Fruit fly (Drosophila melanogaster) whole organism, embryonic: ENCODE data around the gene Miox.

Experiments
- Antp ChIP-seq: fragments of 200-800 bp; sonication (Bioruptor generic); optimal IDR thresholded peaks from 3 replicates; lab custom pipeline; 2016; ENCODE audit warnings: missing biosample characterization, missing genetic modification characterization
- CG10147 ChIP-seq: fragments of 200-800 bp; sonication (Bioruptor generic); optimal IDR thresholded peaks from 2 replicates; lab custom pipeline; 2019; ENCODE audit warnings: missing biosample characterization, mild to moderate bottlenecking, missing genetic modification characterization, moderate library complexity
- CG11560 ChIP-seq: fragments of 200-800 bp; sonication (Bioruptor generic); IDR thresholded peaks from 3 replicates; pipeline ENCODE4 v1.3.6; 2022; ENCODE audit warnings: missing biosample characterization, missing genetic modification characterization
- CG12219 ChIP-seq: fragments of 200-800 bp; sonication (Bioruptor generic); optimal IDR thresholded peaks from 3 replicates; lab custom pipeline; 2018; ENCODE audit warnings: missing biosample characterization, mild to moderate bottlenecking, missing genetic modification characterization
- CG12744 ChIP-seq: fragments of 200-800 bp; sonication (Bioruptor generic); optimal IDR thresholded peaks from 2 replicates; lab custom pipeline; 2016; ENCODE audit warnings: missing biosample characterization, missing genetic modification characterization
- CG17612 ChIP-seq: fragments of 200-800 bp; sonication (Bioruptor generic); IDR thresholded peaks from 2 replicates; pipeline ENCODE4 v1.3.6; 2022; ENCODE audit warnings: missing biosample characterization, missing genetic modification characterization
- CG2678 ChIP-seq: fragments of 200-800 bp; sonication (Bioruptor generic); optimal IDR thresholded peaks from 3 replicates; lab custom pipeline; 2019; ENCODE audit warnings: missing biosample characterization, mild to moderate bottlenecking, missing genetic modification characterization, moderate library complexity
- CG31224 ChIP-seq: fragments of 200-800 bp; sonication (Bioruptor generic); IDR thresholded peaks from 2 replicates; pipeline ENCODE4 v1.3.6; 2022; ENCODE audit warnings: missing biosample characterization, missing genetic modification characterization
- CG32532 ChIP-seq: fragments of 200-800 bp; sonication (Bioruptor generic); IDR thresholded peaks from 2 replicates; pipeline ENCODE4 v1.3.6; 2022; ENCODE audit warnings: missing biosample characterization, missing genetic modification characterization
- CG5180 ChIP-seq: fragments of 200-800 bp; sonication (Bioruptor generic); optimal IDR thresholded peaks from 3 replicates; lab custom pipeline; 2017; ENCODE audit warnings: missing biosample characterization, missing genetic modification characterization, mild to moderate bottlenecking, moderate library complexity, missing genetic modification reagents
- CG6689 ChIP-seq: fragments of 200-800 bp; sonication (Bioruptor generic); IDR thresholded peaks from 2 replicates; pipeline ENCODE4 v1.3.6; 2022; ENCODE audit warnings: missing biosample characterization, missing genetic modification characterization
- CG6765 ChIP-seq: fragments of 200-800 bp; sonication (Bioruptor generic); optimal IDR thresholded peaks from 3 replicates; lab custom pipeline; 2017; ENCODE audit warnings: missing biosample characterization, mild to moderate bottlenecking, missing genetic modification characterization
- CG7786 ChIP-seq: fragments of 200-800 bp; sonication (Bioruptor generic); optimal IDR thresholded peaks from 2 replicates; lab custom pipeline; 2016; ENCODE audit warnings: missing biosample characterization, missing genetic modification characterization
- CG7987 ChIP-seq: fragments of 200-800 bp; sonication (Bioruptor generic); optimal IDR thresholded peaks from 2 replicates; lab custom pipeline; 2018; ENCODE audit warnings: missing biosample characterization, mild to moderate bottlenecking, missing genetic modification characterization, moderate library complexity
- CG8478 ChIP-seq: fragments of >200 bp; optimal IDR thresholded peaks from 2 replicates; lab custom pipeline; 2018
- CG9727 ChIP-seq: fragments of 200-800 bp; sonication (Bioruptor generic); optimal IDR thresholded peaks from 3 replicates; lab custom pipeline; 2017; ENCODE audit warnings: missing biosample characterization, mild to moderate bottlenecking, missing genetic modification characterization
- CrebB ChIP-seq: fragments of 200-800 bp; sonication (Bioruptor generic); optimal IDR thresholded peaks from 3 replicates; lab custom pipeline; 2018; ENCODE audit warnings: missing biosample characterization, mild to moderate bottlenecking, missing genetic modification characterization
- Dad ChIP-seq: fragments of 200-800 bp; sonication (Bioruptor generic); optimal IDR thresholded peaks from 3 replicates; lab custom pipeline; 2016; ENCODE audit warnings: missing biosample characterization, missing genetic modification characterization
- Doc2 ChIP-seq: fragments of 200-800 bp; sonication (Bioruptor generic); IDR thresholded peaks from 2 replicates; pipeline ENCODE4 v1.3.6; 2022; ENCODE audit warnings: missing biosample characterization, missing genetic modification characterization
- Hey ChIP-seq: fragments of 200-800 bp; sonication (Bioruptor generic); optimal IDR thresholded peaks from 3 replicates; lab custom pipeline; 2018; ENCODE audit warnings: missing biosample characterization, mild to moderate bottlenecking, missing genetic modification characterization
- Hmr ChIP-seq: fragments of 200-800 bp; sonication (Bioruptor generic); optimal IDR thresholded peaks from 3 replicates; lab custom pipeline; 2017; ENCODE audit warnings: mild to moderate bottlenecking, missing biosample characterization, missing genetic modification reagents, missing genetic modification characterization
- Hr78 ChIP-seq, 2 experiments: fragments of 200-800 bp in 1 of 2; fragments of >200 bp in 1 of 2; sonication (Bioruptor generic) in 1 of 2; optimal IDR thresholded peaks; 2 replicates each; lab custom pipeline; 2017 to 2019; ENCODE audit warnings: missing biosample characterization in 2 of 2, missing genetic modification characterization in 2 of 2, mild to moderate bottlenecking in 1 of 2, moderate library complexity in 1 of 2
- Lhr ChIP-seq: fragments of 200-800 bp; sonication (Bioruptor generic); optimal IDR thresholded peaks from 3 replicates; lab custom pipeline; 2017; ENCODE audit warnings: mild to moderate bottlenecking, missing biosample characterization, missing genetic modification reagents, missing genetic modification characterization
- NC2β ChIP-seq: fragments of 200-800 bp; sonication (Bioruptor generic); optimal IDR thresholded peaks from 2 replicates; lab custom pipeline; 2016; ENCODE audit warnings: missing biosample characterization, missing genetic modification characterization
- Nf-YA ChIP-seq: fragments of 200-800 bp; sonication (Bioruptor generic); IDR thresholded peaks from 2 replicates; pipeline ENCODE4 v1.3.6; 2022; ENCODE audit warnings: missing biosample characterization, missing genetic modification characterization
- Oli ChIP-seq: fragments of 200-800 bp; sonication (Bioruptor generic); optimal IDR thresholded peaks from 2 replicates; lab custom pipeline; 2018; ENCODE audit warnings: missing biosample characterization, mild to moderate bottlenecking, missing genetic modification characterization, moderate library complexity
- Opbp ChIP-seq: fragments of 200-800 bp; sonication (Bioruptor generic); IDR thresholded peaks from 3 replicates; pipeline ENCODE4 v1.3.6; 2022; ENCODE audit warnings: missing biosample characterization, missing genetic modification characterization; ENCODE audit not compliant: partially characterized antibody
- Sox100B ChIP-seq: fragments of 200-800 bp; sonication (Bioruptor generic); optimal IDR thresholded peaks from 3 replicates; lab custom pipeline; 2018; ENCODE audit warnings: missing biosample characterization, mild to moderate bottlenecking, missing genetic modification characterization
- Ssrp ChIP-seq: fragments of 200-800 bp; sonication (Bioruptor generic); optimal IDR thresholded peaks from 2 replicates; lab custom pipeline; 2018; ENCODE audit warnings: missing biosample characterization, mild to moderate bottlenecking, missing genetic modification characterization, moderate library complexity
- abd-A ChIP-seq: fragments of 200-800 bp; sonication (Bioruptor generic); optimal IDR thresholded peaks from 3 replicates; lab custom pipeline; 2019; ENCODE audit warnings: missing biosample characterization, mild to moderate bottlenecking, missing genetic modification characterization, moderate library complexity
- az2 ChIP-seq: fragments of 200-800 bp; sonication (Bioruptor generic); optimal IDR thresholded peaks from 3 replicates; lab custom pipeline; 2016; ENCODE audit warnings: missing biosample characterization, missing genetic modification characterization
- bsh ChIP-seq, 2 experiments: fragments of 200-800 bp; sonication (Bioruptor generic); optimal IDR thresholded peaks; 2 replicates each; lab custom pipeline; 2017 to 2018; ENCODE audit warnings: mild to moderate bottlenecking in 2 of 2, missing biosample characterization in 2 of 2, missing genetic modification characterization in 2 of 2, moderate library complexity in 1 of 2
- cas ChIP-seq: fragments of 200-800 bp; sonication (Bioruptor generic); IDR thresholded peaks from 2 replicates; pipeline ENCODE4 v1.3.6; 2022; ENCODE audit warnings: missing biosample characterization, missing genetic modification characterization
- ems ChIP-seq: fragments of 200-800 bp; sonication (Bioruptor generic); optimal IDR thresholded peaks from 3 replicates; lab custom pipeline; 2016; ENCODE audit warnings: missing biosample characterization, missing genetic modification characterization
- exex ChIP-seq: fragments of 200-800 bp; sonication (Bioruptor generic); optimal IDR thresholded peaks from 4 replicates; lab custom pipeline; 2018; ENCODE audit warnings: missing biosample characterization, mild to moderate bottlenecking, missing genetic modification characterization, moderate library complexity
- fd96Cb ChIP-seq: fragments of 200-800 bp; sonication (Bioruptor generic); optimal IDR thresholded peaks from 2 replicates; lab custom pipeline; 2018; ENCODE audit warnings: missing biosample characterization, mild to moderate bottlenecking, missing genetic modification characterization, moderate library complexity
- grau ChIP-seq: fragments of 200-800 bp; optimal IDR thresholded peaks from 3 replicates; lab custom pipeline; 2019; ENCODE audit warnings: missing biosample characterization, mild to moderate bottlenecking, missing genetic modification characterization, moderate library complexity
- gt ChIP-seq: fragments of 200-800 bp; sonication (Bioruptor generic); IDR thresholded peaks from 2 replicates; pipeline ENCODE4 v1.3.6; 2022; ENCODE audit warnings: missing biosample characterization, missing genetic modification characterization
- kay ChIP-seq: fragments of 200-800 bp; sonication (Bioruptor generic); optimal IDR thresholded peaks from 2 replicates; lab custom pipeline; 2016; ENCODE audit warnings: missing biosample characterization, missing genetic modification characterization
- odd ChIP-seq: fragments of 200-800 bp; sonication (Bioruptor generic); optimal IDR thresholded peaks from 2 replicates; lab custom pipeline; 2017; ENCODE audit warnings: missing biosample characterization, mild to moderate bottlenecking, missing genetic modification characterization
- p53 ChIP-seq: fragments of 200-800 bp; sonication (Bioruptor generic); optimal IDR thresholded peaks from 2 replicates; lab custom pipeline; 2016; ENCODE audit warnings: missing biosample characterization, missing genetic modification characterization
- phol ChIP-seq: fragments of 200-800 bp; sonication (Bioruptor generic); optimal IDR thresholded peaks from 3 replicates; lab custom pipeline; 2018; ENCODE audit warnings: missing biosample characterization, mild to moderate bottlenecking, missing genetic modification characterization, moderate library complexity
- ranshi ChIP-seq: fragments of 200-800 bp; sonication (Bioruptor generic); IDR thresholded peaks from 2 replicates; pipeline ENCODE4 v1.3.6; 2022; ENCODE audit warnings: missing biosample characterization, missing genetic modification characterization
- schlank ChIP-seq: fragments of 200-800 bp; sonication (Bioruptor generic); optimal IDR thresholded peaks from 2 replicates; lab custom pipeline; 2018; ENCODE audit warnings: missing biosample characterization, mild to moderate bottlenecking, missing genetic modification characterization
- scrt ChIP-seq: fragments of 200-800 bp; sonication (Bioruptor generic); optimal IDR thresholded peaks from 2 replicates; lab custom pipeline; 2018; ENCODE audit warnings: missing biosample characterization, mild to moderate bottlenecking, missing genetic modification characterization, moderate library complexity
- sqz ChIP-seq: fragments of 200-800 bp; sonication (Bioruptor generic); optimal IDR thresholded peaks from 3 replicates; lab custom pipeline; 2018; ENCODE audit warnings: missing biosample characterization, mild to moderate bottlenecking, missing genetic modification characterization
- tap ChIP-seq: fragments of 200-800 bp; optimal IDR thresholded peaks from 3 replicates; lab custom pipeline; 2019; ENCODE audit warnings: missing biosample characterization, mild to moderate bottlenecking, missing genetic modification characterization, moderate library complexity
- tin ChIP-seq: fragments of 200-800 bp; sonication (Bioruptor generic); optimal IDR thresholded peaks from 3 replicates; lab custom pipeline; 2016; ENCODE audit warnings: missing biosample characterization, missing genetic modification characterization
- tll ChIP-seq, 2 experiments: fragments of 200-800 bp in 1 of 2; fragments of >200 bp in 1 of 2; sonication (Bioruptor generic) in 1 of 2; optimal IDR thresholded peaks; 2 replicates each; lab custom pipeline; 2017 to 2019; ENCODE audit warnings: missing biosample characterization in 2 of 2, missing genetic modification characterization in 2 of 2, mild to moderate bottlenecking in 1 of 2, moderate library complexity in 1 of 2
- vnd ChIP-seq: fragments of 200-800 bp; sonication (Bioruptor generic); IDR thresholded peaks from 3 replicates; pipeline ENCODE4 v1.3.6; 2022; ENCODE audit warnings: missing biosample characterization, missing genetic modification characterization; ENCODE audit not compliant: partially characterized antibody
- zen ChIP-seq: fragments of 200-800 bp; sonication (Bioruptor generic); optimal IDR thresholded peaks from 3 replicates; lab custom pipeline; 2018; ENCODE audit warnings: missing biosample characterization, mild to moderate bottlenecking, missing genetic modification characterization, moderate library complexity

Gene Miox

dm6 chr3L:12223635-12224016 lies 38.8 kb downstream of the Miox start (continued):
- no peak for TF ChIP-seq grau (tag; lab: Kevin White, UChicago)
- TF ChIP-seq CG32532, result no peak
- TF ChIP-seq Sox100B (GFP tag; lab: Kevin White, UChicago), result peak; percentile 28
- TF ChIP-seq vnd (GFP tag; lab: Robert Waterston, UW), result no peak
- no peak for TF ChIP-seq ranshi (GFP tag; lab: Robert Waterston, UW)
- TF ChIP-seq p53 (GFP tag; lab: Kevin White, UChicago), result no peak
- TF ChIP-seq gt (GFP tag; lab: Robert Waterston, UW), result no peak
- TF ChIP-seq abd-A, result no peak
- TF ChIP-seq zen (tag; lab: Kevin White, UChicago), result no peak
- no peak for TF ChIP-seq Antp (GFP tag; lab: Kevin White, UChicago)
- TF ChIP-seq Lhr (GFP tag; lab: Kevin White, UChicago), result no peak
- TF ChIP-seq CG17612 (GFP tag; lab: Robert Waterston, UW), result no peak
- TF ChIP-seq ems (GFP tag; lab: Kevin White, UChicago), result no peak
- no peak for TF ChIP-seq CG31224 (GFP tag; lab: Robert Waterston, UW)
- TF ChIP-seq odd (GFP tag; lab: Kevin White, UChicago), result no peak
- peak; percentile 15 for TF ChIP-seq Oli (tag; lab: Kevin White, UChicago)
- TF ChIP-seq az2 (GFP tag; lab: Kevin White, UChicago), result no peak
- TF ChIP-seq CG6765, result no peak
- no peak for TF ChIP-seq CG12219 (GFP tag; lab: Kevin White, UChicago)
- TF ChIP-seq Doc2 (GFP tag; lab: Robert Waterston, UW), result no peak
- no peak for TF ChIP-seq kay (GFP tag; lab: Kevin White, UChicago)
- peak; percentile 7 for TF ChIP-seq phol (tag; lab: Kevin White, UChicago)
- no peak for TF ChIP-seq Hmr (GFP tag; lab: Kevin White, UChicago)
- no peak for TF ChIP-seq sqz (GFP tag; lab: Kevin White, UChicago)
- TF ChIP-seq Hr78 (GFP tag; optimal IDR thresholded peaks at IDR 0.05; lab: Kevin White, UChicago), result no peak
- TF ChIP-seq bsh (GFP tag; optimal IDR thresholded peaks at IDR 0.05; lab: Kevin White, UChicago), result no peak
- TF ChIP-seq CG10147 (GFP tag; lab: Kevin White, UChicago), result no peak
- TF ChIP-seq tll (GFP tag; optimal IDR thresholded peaks at IDR 0.05; lab: Kevin White, UChicago), result no peak
- no peak for TF ChIP-seq Ssrp (tag; lab: Kevin White, UChicago)
- no peak for TF ChIP-seq CrebB
- TF ChIP-seq CG2678 (tag; lab: Kevin White, UChicago), result peak; percentile 11
- TF ChIP-seq tin (GFP tag; lab: Kevin White, UChicago), result no peak
- no peak for TF ChIP-seq fd96Cb
- TF ChIP-seq Opbp, result no peak
- TF ChIP-seq CG7987 (GFP tag; lab: Kevin White, UChicago), result no peak
- no peak for TF ChIP-seq Dad (GFP tag; lab: Kevin White, UChicago)
- peak; percentile 9 for TF ChIP-seq tap (tag; lab: Kevin White, UChicago)
- TF ChIP-seq CG8478 (lab: Kevin White, UChicago), result no peak
- no peak for TF ChIP-seq CG5180 (GFP tag; lab: Kevin White, UChicago)
- no peak for TF ChIP-seq CG11560 (tag; lab: Robert Waterston, UW)
- no peak for TF ChIP-seq CG12744
- TF ChIP-seq NC2β, result no peak
- no peak for TF ChIP-seq Hey (tag; lab: Kevin White, UChicago)
- no peak for TF ChIP-seq CG6689
- TF ChIP-seq CG7786 (GFP tag; lab: Kevin White, UChicago), result no peak
- no peak for TF ChIP-seq schlank (tag; lab: Kevin White, UChicago)
- TF ChIP-seq CG9727, result no peak
- no peak for TF ChIP-seq Nf-YA (GFP tag; lab: Robert Waterston, UW)
- TF ChIP-seq exex (tag; lab: Kevin White, UChicago), result no peak
- no peak for TF ChIP-seq scrt (GFP tag; lab: Kevin White, UChicago)
- TF ChIP-seq cas (GFP tag; lab: Robert Waterston, UW), result no peak
